Worm (Caenorhabditis elegans): ENCODE measurements around the gene C31B8.9.

C31B8.9 gene

DNA sequence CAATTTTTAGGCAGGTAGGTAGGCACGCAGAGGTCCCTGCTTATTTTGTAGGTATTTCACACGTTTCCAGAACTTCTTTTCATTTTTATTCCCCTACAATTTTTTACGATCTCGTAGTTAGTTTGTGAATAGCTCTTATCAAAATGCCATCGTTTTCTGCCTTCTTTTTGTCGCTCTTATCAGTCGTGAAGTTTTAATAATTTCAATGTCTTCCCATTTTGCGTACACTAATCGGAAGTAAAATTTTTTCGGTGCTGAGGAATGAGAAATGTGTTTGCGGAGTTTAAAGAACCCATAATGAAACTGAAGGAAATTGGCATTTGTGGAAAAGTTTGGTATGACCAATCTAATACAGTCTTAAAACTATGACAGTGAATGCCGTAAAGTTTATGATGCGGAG is 32.4 kb downstream of the C31B8.9 start:
- TF ChIP-seq W03F9.2 (tag; optimal IDR thresholded peaks at IDR 0.05) (no peak), dao-5 (tag; optimal IDR thresholded peaks at IDR 0.05) (no peak), him-1 (tag; optimal IDR thresholded peaks at IDR 0.05) (no peak)

DNA sequence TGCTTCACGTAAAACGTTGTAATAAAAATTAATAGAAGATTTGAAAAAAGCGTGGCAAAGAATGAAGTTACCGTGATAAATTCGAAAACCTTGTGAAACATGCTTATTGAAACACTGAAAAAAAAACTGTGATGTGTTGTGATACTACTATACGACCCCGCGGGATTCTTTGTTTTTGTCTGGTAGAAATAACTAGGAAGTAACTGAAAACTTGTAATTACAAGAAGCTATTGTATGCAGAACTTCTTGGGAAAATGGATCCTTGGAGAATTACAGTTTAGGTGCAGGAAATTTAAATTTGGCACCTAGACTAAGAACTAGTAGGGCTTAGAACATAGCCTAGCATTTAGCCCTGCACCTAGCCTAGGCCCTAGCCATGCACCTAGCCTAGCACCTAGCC is 33.0 kb downstream of the C31B8.9 start, which contains the start of gene str-39:
str-39 (minus strand) TSS at position 101 of the 400 bp plus-strand sequence.
- no peak for TF ChIP-seq him-1 (tag; optimal IDR thresholded peaks at IDR 0.05)
- TF ChIP-seq dao-5 (tag; optimal IDR thresholded peaks at IDR 0.05): no peak

DNA sequence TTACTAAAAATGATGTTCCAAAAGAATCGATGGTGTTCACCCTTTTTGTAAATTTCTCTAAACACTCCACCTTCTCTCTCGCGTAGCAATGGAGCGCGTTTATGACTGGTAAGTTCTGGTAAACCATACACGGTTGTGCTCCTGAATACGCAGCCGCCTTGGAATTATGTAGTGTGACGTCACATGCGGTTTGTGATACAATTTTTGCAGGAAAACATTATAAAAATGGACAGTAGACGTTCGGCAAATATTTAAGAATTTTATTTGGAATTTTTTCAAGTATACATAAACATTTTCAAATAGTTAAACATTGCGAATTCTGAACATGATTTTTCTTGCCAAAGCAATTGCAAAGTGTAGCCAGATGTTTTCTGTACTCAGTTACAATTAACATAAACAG is 35.3 kb downstream of the C31B8.9 start, which contains the start of gene F37B4.10:
F37B4.10 (minus strand) TSS at position 101 of the 400 bp plus-strand sequence.
- TF ChIP-seq dao-5 (tag; optimal IDR thresholded peaks at IDR 0.05) (no peak), him-1 (tag; optimal IDR thresholded peaks at IDR 0.05) (no peak), W03F9.2 (tag; optimal IDR thresholded peaks at IDR 0.05) (no peak)

DNA sequence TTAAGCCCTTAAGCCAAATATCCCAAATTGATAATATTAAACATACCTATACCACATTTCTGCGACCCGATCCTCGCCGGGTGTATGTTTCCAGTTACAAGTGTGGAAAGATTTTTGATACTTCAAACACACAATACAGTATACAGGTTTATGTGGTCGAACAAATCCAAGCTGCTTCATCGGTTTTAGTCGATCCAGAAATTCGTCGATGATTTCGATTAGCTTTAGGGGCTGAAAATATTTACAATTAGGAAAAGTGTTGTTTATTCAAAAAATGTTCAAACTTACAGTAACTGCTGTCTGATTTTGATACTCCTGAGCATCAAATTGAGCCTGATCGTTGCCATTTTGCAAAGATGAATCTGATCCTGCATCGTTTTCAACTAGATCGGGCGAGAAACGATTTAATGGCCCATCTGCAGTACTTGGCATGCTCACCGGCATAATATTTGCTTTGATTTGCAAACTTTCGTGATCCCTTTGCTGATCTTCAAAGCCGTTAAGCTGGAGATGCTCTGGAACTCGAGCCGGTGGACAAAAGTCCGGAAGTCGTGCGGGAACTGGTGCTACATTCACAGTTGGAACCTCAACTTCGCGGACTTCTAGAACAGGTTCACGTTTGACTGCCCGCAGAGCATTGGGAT is 36.5 kb downstream of the C31B8.9 start:
- TF ChIP-seq dao-5 (tag; optimal IDR thresholded peaks at IDR 0.05) (no peak), W03F9.2 (tag; optimal IDR thresholded peaks at IDR 0.05) (no peak), him-1 (tag; optimal IDR thresholded peaks at IDR 0.05) (no peak)

DNA sequence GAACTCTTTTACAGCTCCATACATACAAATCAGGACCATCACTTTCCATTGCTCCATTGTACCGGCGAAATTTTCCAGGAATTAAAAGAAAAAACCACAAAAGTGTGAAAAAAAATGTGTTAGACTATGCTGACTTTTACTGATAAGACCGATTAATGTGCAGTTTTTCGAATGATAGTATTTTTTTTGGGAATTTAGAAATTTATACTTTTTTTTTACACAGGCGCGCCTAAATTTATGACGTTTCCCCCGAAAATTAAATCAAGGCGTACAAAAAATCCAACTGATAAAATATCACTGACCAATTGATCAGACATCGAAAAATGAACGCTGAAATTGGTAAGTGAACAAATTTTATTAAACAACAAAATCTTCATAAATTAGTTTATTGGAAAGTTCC is 37.4 kb downstream of the C31B8.9 start, which contains the start of gene folt-2:
folt-2 (minus strand) TSS at position 179 of the 400 bp plus-strand sequence.
- TF ChIP-seq dao-5 (tag; optimal IDR thresholded peaks at IDR 0.05) (no peak), W03F9.2 (tag; optimal IDR thresholded peaks at IDR 0.05) (no peak), him-1 (tag; optimal IDR thresholded peaks at IDR 0.05) (no peak)

DNA sequence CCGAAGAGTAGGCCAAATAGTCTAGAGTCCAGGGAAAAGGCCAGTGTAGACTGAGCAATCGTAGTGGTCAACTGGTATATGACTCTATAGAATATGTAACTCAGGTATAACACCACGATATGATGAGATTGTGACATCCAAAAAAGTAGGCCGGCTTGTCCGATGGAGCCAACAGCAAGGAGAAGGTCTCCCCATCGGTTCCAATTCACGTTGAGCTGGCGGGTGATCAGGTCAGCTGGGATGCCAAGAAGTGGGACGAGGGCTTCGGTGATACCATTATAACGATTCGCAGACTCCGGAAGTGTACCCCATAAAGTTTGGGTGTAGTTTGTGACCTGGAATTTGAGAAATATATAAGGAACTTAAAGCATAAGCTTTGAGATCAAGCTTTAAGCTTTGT is 39.9 kb downstream of the C31B8.9 start:
- no peak for TF ChIP-seq W03F9.2 (tag; optimal IDR thresholded peaks at IDR 0.05)

DNA sequence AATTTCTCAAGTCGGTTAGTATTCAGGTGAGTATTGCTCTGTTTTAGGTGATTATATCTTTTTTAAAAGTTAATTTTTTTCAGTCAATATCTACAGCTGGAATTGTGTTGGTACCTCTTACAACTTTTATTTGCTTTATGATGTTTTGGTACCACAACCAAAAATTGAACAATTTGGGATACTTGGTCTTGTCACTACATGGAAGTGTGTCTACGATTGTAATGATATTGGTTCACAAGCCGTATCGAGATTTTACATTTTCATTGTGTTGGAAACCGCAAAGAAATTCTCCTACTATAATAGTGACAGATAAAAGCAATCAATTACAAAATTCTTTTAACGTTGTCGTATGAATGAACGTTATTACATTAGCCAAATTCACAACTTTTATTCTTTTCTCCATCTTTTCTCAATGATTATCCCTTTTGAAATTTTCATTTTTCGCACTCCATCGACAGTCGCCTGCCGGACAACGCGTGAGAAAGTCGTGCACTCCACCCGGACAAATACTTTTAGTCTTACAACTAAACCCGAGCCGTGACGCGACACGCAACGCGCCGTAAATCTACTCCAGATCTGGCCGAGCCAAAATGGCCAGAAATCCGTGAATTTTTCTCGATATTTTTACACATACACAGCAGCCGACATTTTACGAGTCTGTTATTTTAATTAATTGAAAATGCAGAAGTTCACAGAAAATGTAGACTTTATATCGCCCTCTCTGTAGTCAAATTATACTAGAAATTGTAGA is 40.9 kb downstream of the C31B8.9 start:
- TF ChIP-seq him-1 (tag; optimal IDR thresholded peaks at IDR 0.05) (no peak), W03F9.2 (tag; optimal IDR thresholded peaks at IDR 0.05) (no peak), dao-5 (tag; optimal IDR thresholded peaks at IDR 0.05) (no peak)

DNA sequence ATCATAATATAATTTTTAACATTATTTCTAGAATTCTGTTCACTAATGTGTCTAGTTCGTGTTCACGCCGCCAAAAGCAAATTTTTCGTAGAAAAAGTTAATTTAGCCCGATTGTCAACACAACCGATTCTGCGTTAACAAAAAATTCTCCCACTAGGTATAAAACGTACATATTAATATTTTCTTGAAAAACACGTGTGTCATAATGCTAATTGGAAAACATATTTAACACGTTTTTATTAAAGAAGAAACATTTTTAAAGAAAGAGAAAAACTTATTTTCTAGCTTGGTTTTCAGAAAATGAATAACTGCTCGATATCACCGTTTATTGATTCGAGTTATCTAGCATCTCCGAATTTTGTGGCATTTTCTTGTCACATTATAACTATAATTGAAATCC is 42.7 kb downstream of the C31B8.9 start, which contains the start of gene srh-243:
srh-243 (plus strand) TSS at position 301 of the 400 bp plus-strand sequence.
- no peak for TF ChIP-seq W03F9.2 (tag; optimal IDR thresholded peaks at IDR 0.05)
- no peak for TF ChIP-seq dao-5 (tag; optimal IDR thresholded peaks at IDR 0.05)
- no peak for TF ChIP-seq him-1 (tag; optimal IDR thresholded peaks at IDR 0.05)

DNA sequence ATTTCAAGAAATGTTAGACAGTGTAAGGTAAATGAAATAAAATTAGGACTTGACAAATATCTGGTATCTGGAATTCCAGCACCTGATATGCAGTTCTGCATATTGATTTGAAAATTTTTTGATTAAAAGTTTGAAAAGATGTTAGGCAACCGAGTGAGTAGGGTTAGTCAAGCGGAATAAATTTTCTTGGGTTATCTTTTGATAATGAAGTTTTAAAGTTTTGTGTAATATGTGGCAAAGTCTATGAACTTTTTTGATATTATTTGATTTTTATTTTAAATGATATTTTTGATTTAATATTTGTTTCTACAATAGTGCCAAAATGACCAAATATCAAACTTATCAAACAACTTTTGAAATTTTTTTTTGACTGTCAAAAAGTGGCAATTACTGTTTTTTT is 43.3 kb downstream of the C31B8.9 start, which contains the start of gene srh-241:
srh-241 (minus strand) TSS at position 101 of the 400 bp plus-strand sequence.
- TF ChIP-seq him-1 (tag; optimal IDR thresholded peaks at IDR 0.05): no peak
- TF ChIP-seq W03F9.2 (tag; optimal IDR thresholded peaks at IDR 0.05): no peak
- no peak for TF ChIP-seq dao-5 (tag; optimal IDR thresholded peaks at IDR 0.05)

DNA sequence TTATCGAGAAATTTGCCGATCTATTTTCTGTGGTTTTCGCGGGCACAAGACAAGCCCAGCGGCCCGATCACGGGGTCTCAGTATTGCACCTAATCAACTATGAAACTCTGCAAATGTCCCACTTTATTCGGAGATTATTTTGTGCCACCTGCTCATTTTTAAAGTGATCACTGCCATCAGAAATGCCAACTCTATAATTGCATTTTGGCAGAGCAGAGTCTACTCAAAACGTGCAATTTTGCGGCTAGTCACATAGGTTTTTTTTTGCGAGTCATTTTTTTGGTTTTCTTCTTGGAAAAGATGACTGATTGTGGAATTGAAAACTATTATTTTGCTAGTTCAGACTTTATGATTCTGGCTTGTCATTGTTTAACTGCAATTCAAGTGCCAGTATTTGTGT is 47.9 kb downstream of the C31B8.9 start, which contains the start of gene srh-240:
srh-240 (plus strand) TSS at position 301 of the 400 bp plus-strand sequence.
- TF ChIP-seq W03F9.2 (tag; optimal IDR thresholded peaks at IDR 0.05) (no peak), dao-5 (tag; optimal IDR thresholded peaks at IDR 0.05) (no peak), him-1 (tag; optimal IDR thresholded peaks at IDR 0.05) (no peak)

DNA sequence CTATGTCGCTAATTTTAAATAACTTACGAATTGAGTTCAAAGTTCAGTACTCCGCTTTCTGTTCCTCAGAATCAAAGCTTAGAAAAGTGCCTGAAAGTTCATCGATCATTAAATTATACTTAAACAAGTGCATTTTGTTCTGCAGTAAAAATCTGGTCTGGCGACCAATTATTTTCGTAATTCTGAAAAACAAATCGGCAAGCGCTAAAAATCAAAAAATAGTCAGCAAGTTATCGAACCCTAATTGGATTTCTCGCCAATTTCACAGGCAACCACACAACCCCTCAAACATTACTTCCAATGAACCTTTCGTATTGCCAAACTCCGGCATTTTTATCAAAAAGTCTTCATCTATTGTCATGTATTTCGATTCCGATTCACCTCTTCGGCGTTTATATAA is 49.8 kb downstream of the C31B8.9 start, which contains the start of gene srh-272:
srh-272 (plus strand) TSS at position 301 of the 400 bp plus-strand sequence.
- TF ChIP-seq W03F9.2 (tag; optimal IDR thresholded peaks at IDR 0.05): no peak
- no peak for TF ChIP-seq him-1 (tag; optimal IDR thresholded peaks at IDR 0.05)
- no peak for TF ChIP-seq dao-5 (tag; optimal IDR thresholded peaks at IDR 0.05)

DNA sequence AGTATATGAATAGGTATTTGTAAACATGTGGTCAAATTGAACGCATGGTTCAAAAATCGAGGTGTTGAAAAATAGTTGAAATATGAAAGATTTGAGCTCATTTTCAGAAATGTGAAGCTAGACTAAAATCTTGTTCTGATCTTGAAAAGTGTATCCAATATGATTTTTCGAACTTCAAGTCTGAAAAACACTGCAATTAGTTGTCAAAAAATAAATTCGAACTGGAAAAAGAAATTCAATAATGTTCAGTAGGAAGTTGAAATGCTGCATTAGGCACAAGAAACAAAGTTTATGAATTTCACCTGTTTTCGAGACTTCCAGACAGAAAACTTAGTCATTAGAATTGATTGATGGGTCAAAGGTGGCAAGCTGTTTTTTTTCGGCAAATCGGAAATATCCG is 51.3 kb downstream of the C31B8.9 start, which contains the start of gene srh-270:
srh-270 (minus strand) TSS at position 101 of the 400 bp plus-strand sequence.
- TF ChIP-seq W03F9.2 (tag; optimal IDR thresholded peaks at IDR 0.05) (no peak), him-1 (tag; optimal IDR thresholded peaks at IDR 0.05) (no peak), dao-5 (tag; optimal IDR thresholded peaks at IDR 0.05) (no peak)

Measured in whole organism, L4/young adult.